Fruit fly (Drosophila melanogaster): ENCODE results near the gene CG31457.

CG31457 gene

dm6 chr3R:23127796-23128195 is at the start of gene CG31457:
CG31457 (minus strand) TSS chr3R:23127981.
- no peak for TF ChIP-seq noc (tag; optimal IDR thresholded peaks at IDR 0.05)

- no peak for TF ChIP-seq noc (tag; optimal IDR thresholded peaks at IDR 0.05)
Observed at dm6 chr3R:23177457-23177856, 49.7 kb upstream of the CG31457 start.

dm6 chr3R:23176445-23177087 is 48.8 kb upstream of the CG31457 start:
- TF ChIP-seq noc (tag; optimal IDR thresholded peaks at IDR 0.05): peak; percentile 87

- TF ChIP-seq noc (tag; optimal IDR thresholded peaks at IDR 0.05): peak; percentile 76
Observed at dm6 chr3R:23175376-23175775, 47.6 kb upstream of the CG31457 start.

dm6 chr3R:23174739-23175138 is 47.0 kb upstream of the CG31457 start:
- TF ChIP-seq noc (tag; optimal IDR thresholded peaks at IDR 0.05): no peak

dm6 chr3R:23173393-23173981 is 45.7 kb upstream of the CG31457 start, which contains the start of gene CG46310:
CG46310 (plus strand) TSS chr3R:23173873.
- peak; percentile 90 for TF ChIP-seq noc (tag; optimal IDR thresholded peaks at IDR 0.05)

- TF ChIP-seq noc (tag; optimal IDR thresholded peaks at IDR 0.05): peak; percentile 42
Observed at dm6 chr3R:23171867-23172266, 44.1 kb upstream of the CG31457 start.

- TF ChIP-seq noc (tag; optimal IDR thresholded peaks at IDR 0.05): no peak
Observed at dm6 chr3R:23170335-23170734, 42.6 kb upstream of the CG31457 start.

dm6 chr3R:23167507-23168324 is 39.9 kb upstream of the CG31457 start, which contains the start of gene Irk1:
Irk1 (plus strand) TSS chr3R:23168317.
- peak; percentile 17 for TF ChIP-seq noc (tag; optimal IDR thresholded peaks at IDR 0.05)

- TF ChIP-seq noc (tag; optimal IDR thresholded peaks at IDR 0.05): no peak
Observed at dm6 chr3R:23164630-23165029, 36.8 kb upstream of the CG31457 start.

- TF ChIP-seq noc (tag; optimal IDR thresholded peaks at IDR 0.05): peak; percentile 73
Observed at dm6 chr3R:23164134-23164533, 36.4 kb upstream of the CG31457 start.

dm6 chr3R:23161288-23161870 is 33.6 kb upstream of the CG31457 start, which contains the start of gene CG13829:
CG13829 (minus strand) TSS chr3R:23161338.
- peak; percentile 74 for TF ChIP-seq noc (tag; optimal IDR thresholded peaks at IDR 0.05)

dm6 chr3R:23159289-23159956 is 31.6 kb upstream of the CG31457 start, which contains the start of gene VhaAC39-2:
VhaAC39-2 (minus strand) TSS chr3R:23159316.
- no peak for TF ChIP-seq noc (tag; optimal IDR thresholded peaks at IDR 0.05)

dm6 chr3R:23157664-23158151 is 29.9 kb upstream of the CG31457 start, which contains the start of gene unk:
unk (minus strand) TSS chr3R:23157862.
- no peak for TF ChIP-seq noc (tag; optimal IDR thresholded peaks at IDR 0.05)

- TF ChIP-seq noc (tag; optimal IDR thresholded peaks at IDR 0.05): peak; percentile 48
Observed at dm6 chr3R:23156865-23157515, 29.2 kb upstream of the CG31457 start.

Measured in whole organism, larva.